Worm (Caenorhabditis elegans): ENCODE results near the gene rap-2.

- no peak for TF ChIP-seq ama-1 (optimal IDR thresholded peaks at IDR 0.05)
- TF ChIP-seq jun-1 (tag; optimal IDR thresholded peaks at IDR 0.05), result no peak
- TF ChIP-seq aha-1 (tag; optimal IDR thresholded peaks at IDR 0.05), result no peak
- no peak for TF ChIP-seq snpc-4 (tag; optimal IDR thresholded peaks at IDR 0.05)
- TF ChIP-seq lin-15B (tag; optimal IDR thresholded peaks at IDR 0.05), result no peak
- no peak for TF ChIP-seq nhr-11 (tag; optimal IDR thresholded peaks at IDR 0.05)
- TF ChIP-seq lsy-2 (tag; optimal IDR thresholded peaks at IDR 0.05), result peak in 1 of 2 experiments; percentile 36
- peak in 2 of 3 experiments; percentile 16 to 48 for TF ChIP-seq ceh-82 (tag; optimal IDR thresholded peaks at IDR 0.05)
- TF ChIP-seq fos-1 (tag; optimal IDR thresholded peaks at IDR 0.05), result no peak
Observed at ce11 chrV:15074907-15075306, 11.0 kb upstream of the rap-2 start.
